Fruit fly (Drosophila melanogaster) S2 (cell line): ENCODE measurements around the gene Noc1.

Source experiments
- CG8478 ChIP-seq: fragments of >200 bp; optimal IDR thresholded peaks from 2 replicates; lab custom pipeline; 2018
- CTCF ChIP-seq, 2 experiments: fragments of >200 bp; optimal IDR thresholded peaks; 2 replicates each; lab custom pipeline; 2018

DNA sequence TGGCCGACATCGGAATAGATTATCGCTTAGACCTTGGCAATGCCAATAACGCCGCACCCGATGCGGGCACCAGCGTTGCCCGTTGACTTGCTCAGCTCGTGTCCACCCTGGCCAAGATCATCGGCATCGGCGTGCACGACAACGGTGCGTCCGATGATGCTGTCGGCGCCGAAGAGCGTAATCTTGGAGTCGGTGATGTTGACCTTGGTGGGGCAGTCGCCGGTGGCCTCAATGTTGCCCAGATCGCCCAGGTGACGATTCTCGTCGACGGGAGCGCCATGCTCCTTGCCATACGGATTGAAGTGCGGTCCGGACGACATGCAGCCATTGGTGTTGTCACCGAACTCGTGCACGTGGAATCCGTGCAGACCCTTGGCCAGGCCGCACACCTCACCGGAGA is 37.9 kb downstream of the Noc1 start:
- no peak for TF ChIP-seq CG8478 (lab: Kevin White, UChicago)
- no peak for TF ChIP-seq CTCF (optimal IDR thresholded peaks at IDR 0.05; lab: Kevin White, UChicago)
